Fruit fly (Drosophila melanogaster) whole organism, embryonic: Measurements from ENCODE around the gene Mettl2.
A peak's percentile ranks its signal among the peaks of the same experiment; 100 is the strongest.

Experiments used
- Antp ChIP-seq: fragments of 200-800 bp; sonication (Bioruptor generic); optimal IDR thresholded peaks from 3 replicates; lab custom pipeline; 2016; ENCODE audit warnings: missing biosample characterization, missing genetic modification characterization
- CG11504 ChIP-seq: fragments of 200-800 bp; sonication (Bioruptor generic); optimal IDR thresholded peaks from 3 replicates; lab custom pipeline; 2019; ENCODE audit warnings: missing biosample characterization, mild to moderate bottlenecking, missing genetic modification characterization, moderate library complexity
- CG12104 ChIP-seq: fragments of 200-800 bp; sonication (Bioruptor generic); optimal IDR thresholded peaks from 3 replicates; lab custom pipeline; 2016; ENCODE audit warnings: missing biosample characterization, missing genetic modification characterization
- CG12219 ChIP-seq: fragments of 200-800 bp; sonication (Bioruptor generic); optimal IDR thresholded peaks from 3 replicates; lab custom pipeline; 2018; ENCODE audit warnings: missing biosample characterization, mild to moderate bottlenecking, missing genetic modification characterization
- CG15011 ChIP-seq: fragments of 200-800 bp; sonication (Bioruptor generic); optimal IDR thresholded peaks from 3 replicates; lab custom pipeline; 2018; ENCODE audit warnings: missing biosample characterization, mild to moderate bottlenecking, missing genetic modification characterization
- CG16863 ChIP-seq: fragments of 200-800 bp; sonication (Bioruptor generic); optimal IDR thresholded peaks from 3 replicates; lab custom pipeline; 2016; ENCODE audit warnings: missing biosample characterization, missing genetic modification characterization
- CG17802 ChIP-seq: fragments of 200-800 bp; sonication (Bioruptor generic); optimal IDR thresholded peaks from 2 replicates; lab custom pipeline; 2018; ENCODE audit warnings: missing biosample characterization, mild to moderate bottlenecking, missing genetic modification characterization, moderate library complexity
- CG18476 ChIP-seq: fragments of 200-800 bp; sonication (Bioruptor generic); optimal IDR thresholded peaks from 2 replicates; lab custom pipeline; 2016; ENCODE audit warnings: missing biosample characterization, mild to moderate bottlenecking, missing genetic modification characterization
- CG2129 ChIP-seq: fragments of 200-800 bp; sonication (Bioruptor generic); IDR thresholded peaks from 2 replicates; pipeline ENCODE4 v1.3.6; 2022; ENCODE audit warnings: missing biosample characterization, missing genetic modification characterization; ENCODE audit not compliant: partially characterized antibody
- CG2678 ChIP-seq: fragments of 200-800 bp; sonication (Bioruptor generic); optimal IDR thresholded peaks from 3 replicates; lab custom pipeline; 2019; ENCODE audit warnings: missing biosample characterization, mild to moderate bottlenecking, missing genetic modification characterization, moderate library complexity
- CG30431 ChIP-seq: fragments of 200-800 bp; sonication (Bioruptor generic); optimal IDR thresholded peaks from 2 replicates; lab custom pipeline; 2017; ENCODE audit warnings: missing biosample characterization, missing genetic modification characterization
- CG3995 ChIP-seq: fragments of 200-800 bp; sonication (Bioruptor generic); optimal IDR thresholded peaks from 3 replicates; lab custom pipeline; 2016; ENCODE audit warnings: missing biosample characterization, missing genetic modification characterization
- CG4360 ChIP-seq: fragments of 200-800 bp; sonication (Bioruptor generic); IDR thresholded peaks from 2 replicates; pipeline ENCODE4 v1.3.6; 2022; ENCODE audit warnings: missing biosample characterization, missing genetic modification characterization
- CG7786 ChIP-seq: fragments of 200-800 bp; sonication (Bioruptor generic); optimal IDR thresholded peaks from 2 replicates; lab custom pipeline; 2016; ENCODE audit warnings: missing biosample characterization, missing genetic modification characterization
- CG7928 ChIP-seq: fragments of 200-800 bp; sonication (Bioruptor generic); optimal IDR thresholded peaks from 2 replicates; lab custom pipeline; 2017; ENCODE audit warnings: missing biosample characterization, mild to moderate bottlenecking, missing genetic modification characterization
- CG9876 ChIP-seq: fragments of 200-800 bp; sonication (Bioruptor generic); optimal IDR thresholded peaks from 2 replicates; lab custom pipeline; 2016; ENCODE audit warnings: missing biosample characterization, missing genetic modification characterization
- D19B ChIP-seq: fragments of 200-800 bp; sonication (Bioruptor generic); optimal IDR thresholded peaks from 2 replicates; lab custom pipeline; 2017; ENCODE audit warnings: missing biosample characterization, mild to moderate bottlenecking, missing genetic modification characterization
- Dll ChIP-seq: fragments of 200-800 bp; sonication (Bioruptor generic); IDR thresholded peaks from 4 replicates; pipeline ENCODE4 v1.3.6; 2022; ENCODE audit warnings: missing biosample characterization, missing genetic modification characterization; ENCODE audit not compliant: partially characterized antibody
- Ets97D ChIP-seq: fragments of 200-800 bp; sonication (Bioruptor generic); optimal IDR thresholded peaks from 3 replicates; lab custom pipeline; 2016; ENCODE audit warnings: missing biosample characterization, missing genetic modification characterization
- Jarid2 ChIP-seq: fragments of 200-800 bp; sonication (Bioruptor generic); optimal IDR thresholded peaks from 3 replicates; lab custom pipeline; 2017; ENCODE audit warnings: mild to moderate bottlenecking, missing biosample characterization, missing genetic modification reagents, missing genetic modification characterization
- NC2β ChIP-seq: fragments of 200-800 bp; sonication (Bioruptor generic); optimal IDR thresholded peaks from 2 replicates; lab custom pipeline; 2016; ENCODE audit warnings: missing biosample characterization, missing genetic modification characterization
- Optix ChIP-seq: fragments of 200-800 bp; sonication (Bioruptor generic); IDR thresholded peaks from 3 replicates; pipeline ENCODE4 v1.3.6; 2022; ENCODE audit warnings: missing biosample characterization, missing genetic modification characterization
- Sin3A ChIP-seq: fragments of >200 bp; optimal IDR thresholded peaks from 2 replicates; lab custom pipeline; 2018
- Sry-β ChIP-seq: fragments of 200-800 bp; sonication (Bioruptor generic); optimal IDR thresholded peaks from 2 replicates; lab custom pipeline; 2018; ENCODE audit warnings: missing biosample characterization, mild to moderate bottlenecking, missing genetic modification characterization, moderate library complexity
- ap ChIP-seq: fragments of 200-800 bp; sonication (Bioruptor generic); IDR thresholded peaks from 2 replicates; pipeline ENCODE4 v1.3.6; 2022; ENCODE audit warnings: missing biosample characterization, missing genetic modification characterization
- bigmax ChIP-seq: fragments of 200-800 bp; sonication (Bioruptor generic); optimal IDR thresholded peaks from 2 replicates; lab custom pipeline; 2018; ENCODE audit warnings: missing biosample characterization, mild to moderate bottlenecking, missing genetic modification characterization
- br ChIP-seq: fragments of >200 bp; optimal IDR thresholded peaks from 2 replicates; lab custom pipeline; 2017
- bsh ChIP-seq, 2 experiments: fragments of 200-800 bp; sonication (Bioruptor generic); optimal IDR thresholded peaks; 2 replicates each; lab custom pipeline; 2017 to 2018; ENCODE audit warnings: mild to moderate bottlenecking in 2 of 2, missing biosample characterization in 2 of 2, missing genetic modification characterization in 2 of 2, moderate library complexity in 1 of 2
- cas ChIP-seq: fragments of 200-800 bp; sonication (Bioruptor generic); IDR thresholded peaks from 2 replicates; pipeline ENCODE4 v1.3.6; 2022; ENCODE audit warnings: missing biosample characterization, missing genetic modification characterization
- cg ChIP-seq: fragments of 200-800 bp; sonication (Bioruptor generic); optimal IDR thresholded peaks from 3 replicates; lab custom pipeline; 2019; ENCODE audit warnings: missing biosample characterization, mild to moderate bottlenecking, missing genetic modification characterization, moderate library complexity
- dan ChIP-seq: fragments of 200-800 bp; sonication (Bioruptor generic); IDR thresholded peaks from 2 replicates; pipeline ENCODE4 v1.3.6; 2022; ENCODE audit warnings: missing biosample characterization, missing genetic modification characterization
- dmrt99B ChIP-seq: fragments of 200-800 bp; sonication (Bioruptor generic); optimal IDR thresholded peaks from 2 replicates; lab custom pipeline; 2018; ENCODE audit warnings: missing biosample characterization, mild to moderate bottlenecking, missing genetic modification characterization, moderate library complexity
- esg ChIP-seq: fragments of 200-800 bp; sonication (Bioruptor generic); conservative IDR thresholded peaks from 2 replicates; pipeline ENCODE4 v1.3.6; 2022; ENCODE audit warnings: missing biosample characterization, missing genetic modification characterization
- eve ChIP-seq, 2 experiments: fragments of >200 bp; optimal IDR thresholded peaks; 2 replicates each; lab custom pipeline; 2017; ENCODE audit warnings: missing biosample characterization in 2 of 2, missing genetic modification characterization in 2 of 2
- eyg ChIP-seq: fragments of 200-800 bp; sonication (Bioruptor generic); optimal IDR thresholded peaks from 3 replicates; lab custom pipeline; 2016; ENCODE audit warnings: missing biosample characterization, missing genetic modification characterization
- fd3F ChIP-seq: fragments of 200-800 bp; sonication (Bioruptor generic); optimal IDR thresholded peaks from 2 replicates; lab custom pipeline; 2018; ENCODE audit warnings: missing biosample characterization, mild to moderate bottlenecking, missing genetic modification characterization, moderate library complexity
- ftz-f1 ChIP-seq: fragments of 200-800 bp; sonication (Bioruptor generic); optimal IDR thresholded peaks from 2 replicates; lab custom pipeline; 2016; ENCODE audit warnings: missing biosample characterization, missing genetic modification characterization
- ham ChIP-seq: fragments of 200-800 bp; sonication (Bioruptor generic); IDR thresholded peaks from 2 replicates; pipeline ENCODE4 v1.3.6; 2022; ENCODE audit warnings: missing biosample characterization, missing genetic modification characterization
- inv ChIP-seq: fragments of 200-800 bp; sonication (Bioruptor generic); IDR thresholded peaks from 2 replicates; pipeline ENCODE4 v1.3.6; 2022; ENCODE audit warnings: missing biosample characterization, missing genetic modification characterization; ENCODE audit not compliant: partially characterized antibody
- lmd ChIP-seq: fragments of 200-800 bp; sonication (Bioruptor generic); IDR thresholded peaks from 2 replicates; pipeline ENCODE4 v1.3.6; 2022; ENCODE audit warnings: missing biosample characterization, missing genetic modification characterization
- lov ChIP-seq, 2 experiments: fragments of 200-800 bp in 1 of 2; fragments of >200 bp in 1 of 2; sonication (Bioruptor generic) in 1 of 2; IDR thresholded peaks in 1 of 2; optimal IDR thresholded peaks in 1 of 2; 2 replicates in 1 of 2; 3 replicates in 1 of 2; pipeline versions ENCODE4 v1.3.6 to Lab custom; 2017 to 2022; ENCODE audit warnings: missing biosample characterization in 1 of 2, missing genetic modification characterization in 1 of 2
- mam ChIP-seq: fragments of 200-800 bp; sonication (Bioruptor generic); optimal IDR thresholded peaks from 3 replicates; lab custom pipeline; 2016; ENCODE audit warnings: missing biosample characterization, missing genetic modification characterization
- pnt ChIP-seq: fragments of 200-800 bp; sonication (Bioruptor generic); optimal IDR thresholded peaks from 3 replicates; lab custom pipeline; 2016; ENCODE audit warnings: missing biosample characterization, missing genetic modification characterization
- schlank ChIP-seq: fragments of 200-800 bp; sonication (Bioruptor generic); optimal IDR thresholded peaks from 2 replicates; lab custom pipeline; 2018; ENCODE audit warnings: missing biosample characterization, mild to moderate bottlenecking, missing genetic modification characterization
- scrt ChIP-seq: fragments of 200-800 bp; sonication (Bioruptor generic); optimal IDR thresholded peaks from 2 replicates; lab custom pipeline; 2018; ENCODE audit warnings: missing biosample characterization, mild to moderate bottlenecking, missing genetic modification characterization, moderate library complexity
- sim ChIP-seq: fragments of 200-800 bp; sonication (Bioruptor generic); IDR thresholded peaks from 2 replicates; pipeline ENCODE4 v1.3.6; 2022; ENCODE audit warnings: missing biosample characterization, missing genetic modification characterization
- sima ChIP-seq: fragments of 200-800 bp; sonication (Bioruptor generic); optimal IDR thresholded peaks from 2 replicates; lab custom pipeline; 2016; ENCODE audit warnings: missing biosample characterization, missing genetic modification characterization
- stwl ChIP-seq: fragments of 200-800 bp; sonication (Bioruptor generic); optimal IDR thresholded peaks from 3 replicates; lab custom pipeline; 2018; ENCODE audit warnings: missing biosample characterization, mild to moderate bottlenecking, missing genetic modification characterization, moderate library complexity
- tio ChIP-seq: fragments of 200-800 bp; sonication (Bioruptor generic); optimal IDR thresholded peaks from 2 replicates; lab custom pipeline; 2017; ENCODE audit warnings: missing biosample characterization, missing genetic modification characterization, inconsistent platforms
- usp ChIP-seq: fragments of >200 bp; optimal IDR thresholded peaks from 2 replicates; lab custom pipeline; 2017; ENCODE audit warnings: missing biosample characterization, missing genetic modification characterization
- z ChIP-seq: fragments of 200-800 bp; sonication (Bioruptor generic); IDR thresholded peaks from 3 replicates; pipeline ENCODE4 v1.3.6; 2022; ENCODE audit warnings: missing biosample characterization, missing genetic modification characterization

Mettl2 gene

dm6 chr3L:1647276-1647919, 8.4 kb upstream of the Mettl2 start, which contains the start of the genes CG17249 and Bro (continued):
- TF ChIP-seq cg (GFP tag; lab: Kevin White, UChicago): no peak
- no peak for TF ChIP-seq CG7928
- no peak for TF ChIP-seq CG15011
- TF ChIP-seq CG18476 (GFP tag; lab: Kevin White, UChicago): no peak
- TF ChIP-seq D19B (GFP tag; lab: Kevin White, UChicago): no peak
- no peak for TF ChIP-seq sim (GFP tag; lab: Robert Waterston, UW)
- no peak for TF ChIP-seq CG12219
- peak; percentile 21 for TF ChIP-seq mam (GFP tag; lab: Kevin White, UChicago)
- TF ChIP-seq CG30431: no peak
- peak; percentile 42 for TF ChIP-seq CG16863 (GFP tag; lab: Kevin White, UChicago)
- TF ChIP-seq fd3F (GFP tag; lab: Kevin White, UChicago): no peak
- no peak for TF ChIP-seq CG2678 (tag; lab: Kevin White, UChicago)
- peak; percentile 27 for TF ChIP-seq Antp
- TF ChIP-seq schlank (tag; lab: Kevin White, UChicago): no peak
- TF ChIP-seq tio (GFP tag; lab: Kevin White, UChicago): no peak
- 0 out of 4 replicates have a peak, but pooled peaks have one; percentile 19 for TF ChIP-seq Dll (GFP tag; lab: Robert Waterston, UW)
- TF ChIP-seq usp (GFP tag; lab: Kevin White, UChicago): no peak
- TF ChIP-seq lmd: no peak
- no peak for TF ChIP-seq CG11504 (tag; lab: Kevin White, UChicago)
- TF ChIP-seq bsh (GFP tag; optimal IDR thresholded peaks at IDR 0.05; lab: Kevin White, UChicago): no peak
- TF ChIP-seq Jarid2 (GFP tag; lab: Kevin White, UChicago): no peak
- TF ChIP-seq stwl: peak; percentile 42
- TF ChIP-seq z (GFP tag; lab: Robert Waterston, UW): no peak
- TF ChIP-seq CG17802 (tag; lab: Kevin White, UChicago): no peak
- TF ChIP-seq esg: no peak
- TF ChIP-seq CG4360: no peak
- TF ChIP-seq ap (GFP tag; lab: Robert Waterston, UW): no peak
- no peak for TF ChIP-seq bigmax (GFP tag; lab: Kevin White, UChicago)
- TF ChIP-seq Sin3A (lab: Kevin White, UChicago): peak; percentile 50
- TF ChIP-seq eyg: no peak
- peak; percentile 62 for TF ChIP-seq scrt (GFP tag; lab: Kevin White, UChicago)
- TF ChIP-seq Optix: no peak
- no peak for TF ChIP-seq sima
- no peak for TF ChIP-seq ftz-f1 (GFP tag; lab: Kevin White, UChicago)
- no peak for TF ChIP-seq CG2129 (GFP tag; lab: Robert Waterston, UW)
- TF ChIP-seq eve (GFP tag; optimal IDR thresholded peaks at IDR 0.05; lab: Kevin White, UChicago): no peak
- TF ChIP-seq NC2β (GFP tag; lab: Kevin White, UChicago): peak; percentile 2
- TF ChIP-seq CG12104: peak; percentile 18
- no peak for TF ChIP-seq CG9876 (GFP tag; lab: Kevin White, UChicago)
- TF ChIP-seq dan (GFP tag; lab: Robert Waterston, UW): no peak
- TF ChIP-seq dmrt99B: no peak
- TF ChIP-seq br: no peak
- TF ChIP-seq CG7786 (GFP tag; lab: Kevin White, UChicago): peak; percentile 59
- TF ChIP-seq inv: peak; percentile 29; the same call in 1 of the 2 replicates
- no peak for TF ChIP-seq Sry-β (GFP tag; lab: Kevin White, UChicago)
- no peak for TF ChIP-seq lov (optimal IDR thresholded peaks at IDR 0.05; lab: Kevin White, UChicago)
- peak; percentile 61; the same call in 2 of the 3 replicates for TF ChIP-seq lov (GFP tag; IDR thresholded peaks at IDR 0.05; lab: Robert Waterston, UW)
- no peak for TF ChIP-seq cas (GFP tag; lab: Robert Waterston, UW)
- TF ChIP-seq CG3995: peak; percentile 5
- no peak for TF ChIP-seq pnt
- TF ChIP-seq Ets97D (GFP tag; lab: Kevin White, UChicago): peak; percentile 78
- TF ChIP-seq ham: no peak
